Fruit fly (Drosophila melanogaster): Measurements from ENCODE around the gene grn.

grn gene

DNA sequence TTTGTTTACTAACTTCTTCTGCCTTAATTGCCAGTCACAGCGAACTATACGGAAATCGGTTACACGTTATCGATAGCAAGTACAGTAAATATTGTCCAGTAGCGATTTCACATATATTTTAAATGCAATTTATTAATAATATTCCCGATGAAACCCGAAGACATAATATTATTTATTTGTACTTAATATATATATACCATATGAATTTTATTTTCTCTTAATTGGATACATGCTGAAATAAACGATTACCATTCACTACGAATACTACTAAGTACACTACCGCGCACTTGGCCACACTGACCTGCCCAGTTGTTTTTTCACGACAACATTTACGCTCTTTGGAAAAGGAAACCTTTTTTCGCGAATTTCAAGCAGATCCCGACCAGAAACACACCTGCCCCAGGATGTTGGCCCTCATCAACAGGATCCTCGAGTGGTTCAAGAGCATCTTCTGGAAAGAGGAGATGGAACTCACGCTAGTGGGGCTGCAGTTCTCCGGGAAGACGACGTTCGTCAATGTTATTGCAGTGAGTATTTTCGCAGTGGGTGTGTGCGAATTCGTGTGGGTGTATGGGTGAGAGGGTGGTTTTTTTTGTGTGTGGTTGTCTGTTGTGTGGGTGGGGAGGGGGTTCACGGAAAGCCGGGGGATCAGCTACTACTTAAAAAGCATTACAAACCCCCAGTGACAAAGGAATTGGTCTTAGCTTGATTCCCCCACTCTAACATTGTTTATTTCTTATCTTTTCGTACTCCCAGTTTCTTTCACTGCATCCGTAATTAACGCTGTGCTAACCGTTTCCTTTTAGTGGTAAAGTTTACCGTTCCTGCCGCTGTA, 54.7 kb downstream of the grn start, which contains the start of the genes CG9667 and Arl8 (continued):
- TF ChIP-seq Six4 (GFP tag; optimal IDR thresholded peaks at IDR 0.05) = peak; percentile 21
- no peak; the same call in 1 of the 2 replicates for TF ChIP-seq Bgb (GFP tag; IDR thresholded peaks at IDR 0.05; ENCODE audit: partially characterized antibody)
- no peak for TF ChIP-seq pita (GFP tag; optimal IDR thresholded peaks at IDR 0.05)
- no peak for TF ChIP-seq CG7963 (GFP tag; IDR thresholded peaks at IDR 0.05; ENCODE audit: partially characterized antibody)
- no peak for TF ChIP-seq CG9876 (GFP tag; optimal IDR thresholded peaks at IDR 0.05)
- TF ChIP-seq hth (optimal IDR thresholded peaks at IDR 0.05) = no peak
- no peak for TF ChIP-seq hkb (optimal IDR thresholded peaks at IDR 0.05)
- peak; percentile 42; the same call in 1 of the 2 replicates for TF ChIP-seq hkb (GFP tag; IDR thresholded peaks at IDR 0.05)
- TF ChIP-seq Mes4 (GFP tag; optimal IDR thresholded peaks at IDR 0.05) = no peak
- TF ChIP-seq CG34224 (GFP tag; IDR thresholded peaks at IDR 0.05; ENCODE audit: partially characterized antibody) = no peak
- peak; percentile 66 for TF ChIP-seq CG18599 (GFP tag; optimal IDR thresholded peaks at IDR 0.05)
- no peak for TF ChIP-seq eyg (GFP tag; optimal IDR thresholded peaks at IDR 0.05)
- peak; percentile 70 for TF ChIP-seq HmgZ (tag; optimal IDR thresholded peaks at IDR 0.05)
- TF ChIP-seq unc-4 (GFP tag; IDR thresholded peaks at IDR 0.05; ENCODE audit: partially characterized antibody) = no peak
- TF ChIP-seq CG12155 (GFP tag; optimal IDR thresholded peaks at IDR 0.05) = peak; percentile 61
- TF ChIP-seq ato (GFP tag; IDR thresholded peaks at IDR 0.05; ENCODE audit: partially characterized antibody) = no peak
- TF ChIP-seq Dfd (GFP tag; optimal IDR thresholded peaks at IDR 0.05) = no peak
- TF ChIP-seq dimm (GFP tag; IDR thresholded peaks at IDR 0.05) = no peak
- TF ChIP-seq ac (GFP tag; optimal IDR thresholded peaks at IDR 0.05) = no peak
- no peak for TF ChIP-seq luna (GFP tag; optimal IDR thresholded peaks at IDR 0.05)
- TF ChIP-seq CG10959 (GFP tag; IDR thresholded peaks at IDR 0.05) = peak; percentile 35; the same call in 1 of the 2 replicates
- TF ChIP-seq cg (GFP tag; optimal IDR thresholded peaks at IDR 0.05) = peak; percentile 71
- no peak for TF ChIP-seq mirr (GFP tag; optimal IDR thresholded peaks at IDR 0.05)
- peak; percentile 67 for TF ChIP-seq CG3847 (GFP tag; IDR thresholded peaks at IDR 0.05)
- peak; percentile 7 for TF ChIP-seq CG7928 (GFP tag; optimal IDR thresholded peaks at IDR 0.05)
- TF ChIP-seq tll (GFP tag; optimal IDR thresholded peaks at IDR 0.05) = no peak
- TF ChIP-seq ro (GFP tag; IDR thresholded peaks at IDR 0.05) = no peak
- peak; percentile 43 for TF ChIP-seq lbe (GFP tag; optimal IDR thresholded peaks at IDR 0.05)
- no peak for TF ChIP-seq CG11695 (GFP tag; IDR thresholded peaks at IDR 0.05)
- TF ChIP-seq ind (GFP tag; optimal IDR thresholded peaks at IDR 0.05) = peak; percentile 77
- peak; percentile 47; the same call in 2 of the 4 replicates for TF ChIP-seq Dll (GFP tag; IDR thresholded peaks at IDR 0.05; ENCODE audit: partially characterized antibody)
- peak; percentile 33 for TF ChIP-seq Hsf (GFP tag; optimal IDR thresholded peaks at IDR 0.05)
- peak; percentile 59 for TF ChIP-seq lab (GFP tag; optimal IDR thresholded peaks at IDR 0.05)
- TF ChIP-seq CG10654 (GFP tag; optimal IDR thresholded peaks at IDR 0.05) = peak; percentile 66
- TF ChIP-seq tin (GFP tag; optimal IDR thresholded peaks at IDR 0.05) = peak; percentile 76
- no peak for TF ChIP-seq Hand (GFP tag; optimal IDR thresholded peaks at IDR 0.05)
- TF ChIP-seq CG11398 (GFP tag; optimal IDR thresholded peaks at IDR 0.05) = no peak
- TF ChIP-seq CG7839 (tag; optimal IDR thresholded peaks at IDR 0.05) = peak; percentile 74
- TF ChIP-seq ftz-f1 (GFP tag; optimal IDR thresholded peaks at IDR 0.05) = no peak
- TF ChIP-seq ewg (GFP tag; optimal IDR thresholded peaks at IDR 0.05) = no peak
- TF ChIP-seq crc (GFP tag; optimal IDR thresholded peaks at IDR 0.05) = no peak
- TF ChIP-seq sqz (GFP tag; optimal IDR thresholded peaks at IDR 0.05) = peak; percentile 17
- no peak for TF ChIP-seq prd (optimal IDR thresholded peaks at IDR 0.05)
- TF ChIP-seq prd (GFP tag; IDR thresholded peaks at IDR 0.05) = peak; percentile 80
- TF ChIP-seq br (optimal IDR thresholded peaks at IDR 0.05) = no peak
- no peak for TF ChIP-seq tx (GFP tag; optimal IDR thresholded peaks at IDR 0.05)
- no peak for TF ChIP-seq CG11560 (tag; IDR thresholded peaks at IDR 0.05)
- peak; percentile 31 for TF ChIP-seq Dek (tag; optimal IDR thresholded peaks at IDR 0.05)
- no peak for TF ChIP-seq CG42726 (GFP tag; IDR thresholded peaks at IDR 0.05; ENCODE audit: partially characterized antibody)
- no peak for TF ChIP-seq CG8089 (GFP tag; optimal IDR thresholded peaks at IDR 0.05)

Data from whole organism, embryonic.